Worm (Caenorhabditis elegans) whole organism, L4 larva: ENCODE measurements around the gene isy-1.

Source experiments
- D1046.2 ChIP-seq: fragments of 200-800 bp; sonication (Bioruptor generic); IDR thresholded peaks from 2 replicates; pipeline ENCODE4 v1.3.6; 2022; ENCODE audit warnings: missing genetic modification characterization, missing compliant biosample characterization
- F26F4.8 ChIP-seq: fragments of 200-800 bp; sonication (Bioruptor generic); conservative IDR thresholded peaks from 2 replicates; pipeline ENCODE4 v1.3.6; 2022; ENCODE audit warnings: missing genetic modification characterization, missing compliant biosample characterization
- F37D6.2 ChIP-seq: sonication (generic microtip); optimal IDR thresholded peaks from 2 replicates; lab custom pipeline; 2016; ENCODE audit warnings: mild to moderate bottlenecking, missing genetic modification characterization, missing compliant biosample characterization
- F49E8.2 ChIP-seq: sonication (generic microtip); optimal IDR thresholded peaks from 2 replicates; lab custom pipeline; 2016; ENCODE audit warnings: missing compliant biosample characterization, mild to moderate bottlenecking, missing genetic modification characterization, borderline replicate concordance
- T20F7.1 ChIP-seq: fragments of 200-800 bp; sonication (Bioruptor generic); optimal IDR thresholded peaks from 2 replicates; lab custom pipeline; 2018; ENCODE audit warnings: mild to moderate bottlenecking, missing genetic modification characterization, missing compliant biosample characterization
- T26A8.4 ChIP-seq: fragments of 200-800 bp; sonication (Bioruptor generic); IDR thresholded peaks from 2 replicates; pipeline ENCODE4 v1.3.6; 2022; ENCODE audit warnings: missing genetic modification characterization, missing compliant biosample characterization
- Y48G9A.11 ChIP-seq: fragments of 200-800 bp; sonication (Bioruptor generic); IDR thresholded peaks from 2 replicates; pipeline ENCODE4 v1.3.6; 2022; ENCODE audit warnings: missing genetic modification reagents, missing genetic modification characterization, missing compliant biosample characterization
- Y75B8A.6 ChIP-seq: fragments of 200-800 bp; sonication (Bioruptor generic); IDR thresholded peaks from 2 replicates; pipeline ENCODE4 v1.3.6; 2022; ENCODE audit warnings: missing genetic modification reagents, missing genetic modification characterization, missing compliant biosample characterization
- ZK337.2 ChIP-seq: fragments of 200-800 bp; sonication (Bioruptor generic); IDR thresholded peaks from 2 replicates; pipeline ENCODE4 v1.3.6; 2022; ENCODE audit warnings: missing genetic modification reagents, missing genetic modification characterization, missing compliant biosample characterization
- ZK546.5 ChIP-seq, 2 experiments: sonication (generic microtip); optimal IDR thresholded peaks; 2 replicates each; lab custom pipeline; 2017; ENCODE audit warnings: missing biosample characterization in 2 of 2, missing genetic modification characterization in 2 of 2
- ceh-20 ChIP-seq: fragments of 200-800 bp; sonication (Bioruptor generic); IDR thresholded peaks from 2 replicates; pipeline ENCODE4 v1.3.6; 2022; ENCODE audit warnings: missing genetic modification reagents, missing genetic modification characterization, missing compliant biosample characterization
- ceh-44 ChIP-seq: fragments of 200-800 bp; sonication (Bioruptor generic); IDR thresholded peaks from 2 replicates; pipeline ENCODE4 v1.3.6; 2022; ENCODE audit warnings: missing genetic modification reagents, missing genetic modification characterization, missing compliant biosample characterization
- ces-1 ChIP-seq: fragments of 150-350 bp; sonication (generic microtip); optimal IDR thresholded peaks from 4 replicates; lab custom pipeline; 2014; ENCODE audit warnings: missing biosample characterization, missing genetic modification reagents, missing genetic modification characterization
- daf-12 ChIP-seq: fragments of 150-350 bp; optimal IDR thresholded peaks from 2 replicates; lab custom pipeline; 2014; ENCODE audit warnings: missing biosample characterization, missing genetic modification reagents, missing genetic modification characterization
- daf-16 ChIP-seq, 3 experiments: sonication (generic microtip); optimal IDR thresholded peaks; 2 replicates each; lab custom pipeline; 2016 to 2017; ENCODE audit warnings: missing genetic modification characterization in 3 of 3, missing genetic modification reagents in 3 of 3, mild to moderate bottlenecking in 2 of 3, missing compliant biosample characterization in 2 of 3, missing biosample characterization in 1 of 3, moderate library complexity in 1 of 3
- dmd-6 ChIP-seq: fragments of 200-800 bp; sonication (Bioruptor generic); IDR thresholded peaks from 2 replicates; pipeline ENCODE4 v1.3.6; 2022; ENCODE audit warnings: missing genetic modification reagents, missing genetic modification characterization, missing compliant biosample characterization
- duxl-1 ChIP-seq: sonication (generic microtip); optimal IDR thresholded peaks from 2 replicates; lab custom pipeline; 2016; ENCODE audit warnings: mild to moderate bottlenecking, missing genetic modification characterization, moderate library complexity, missing compliant biosample characterization; ENCODE audit not compliant: poor library complexity
- egl-43 ChIP-seq: fragments of 200-800 bp; sonication (Bioruptor generic); IDR thresholded peaks from 2 replicates; pipeline ENCODE4 v1.3.6; 2022; ENCODE audit warnings: missing genetic modification reagents, missing genetic modification characterization, missing compliant biosample characterization
- fos-1 ChIP-seq: fragments of 150-350 bp; optimal IDR thresholded peaks from 2 replicates; lab custom pipeline; 2014; ENCODE audit warnings: missing biosample characterization, missing genetic modification characterization
- gei-8 ChIP-seq: fragments of 200-800 bp; sonication (Bioruptor generic); optimal IDR thresholded peaks from 2 replicates; lab custom pipeline; 2018; ENCODE audit warnings: mild to moderate bottlenecking, missing genetic modification characterization, missing compliant biosample characterization
- hif-1 ChIP-seq, 2 experiments: sonication (generic microtip); optimal IDR thresholded peaks; 2 replicates each; lab custom pipeline; 2016 to 2017; ENCODE audit warnings: missing compliant biosample characterization in 2 of 2, missing genetic modification characterization in 2 of 2, missing genetic modification reagents in 2 of 2, missing genotype in 2 of 2, mild to moderate bottlenecking in 1 of 2
- hlh-11 ChIP-seq: fragments of 200-800 bp; sonication (Bioruptor generic); optimal IDR thresholded peaks from 2 replicates; lab custom pipeline; 2018; ENCODE audit warnings: mild to moderate bottlenecking, missing genetic modification characterization, missing compliant biosample characterization
- hlh-30 ChIP-seq: sonication (generic microtip); optimal IDR thresholded peaks from 2 replicates; lab custom pipeline; 2017; ENCODE audit warnings: antibody characterized with exemption, mild to moderate bottlenecking, missing genetic modification characterization, missing compliant biosample characterization; ENCODE audit not compliant: insufficient read depth
- jun-1 ChIP-seq: fragments of 150-350 bp; optimal IDR thresholded peaks from 2 replicates; lab custom pipeline; 2014; ENCODE audit warnings: missing biosample characterization, missing genetic modification reagents, missing genetic modification characterization
- lin-38 ChIP-seq: fragments of 200-800 bp; sonication (Bioruptor generic); IDR thresholded peaks from 2 replicates; pipeline ENCODE4 v1.3.6; 2022; ENCODE audit warnings: missing genetic modification reagents, missing genetic modification characterization, missing compliant biosample characterization
- lin-39 ChIP-seq: fragments of 150-350 bp; optimal IDR thresholded peaks from 2 replicates; lab custom pipeline; 2014; ENCODE audit warnings: missing biosample characterization, missing genetic modification reagents, missing genetic modification characterization
- lsy-2 ChIP-seq, 2 experiments: fragments of 150-350 bp in 1 of 2; sonication (generic microtip) in 1 of 2; optimal IDR thresholded peaks; 2 replicates each; lab custom pipeline; 2014 to 2017; ENCODE audit warnings: missing biosample characterization in 2 of 2, missing genetic modification characterization in 2 of 2
- madf-5 ChIP-seq, 2 experiments: fragments of 200-800 bp; sonication (Bioruptor generic); IDR thresholded peaks; 2 replicates each; pipeline ENCODE4 v1.3.6; 2022; ENCODE audit warnings: missing compliant biosample characterization in 2 of 2, missing genetic modification characterization in 2 of 2
- madf-9 ChIP-seq: fragments of 200-800 bp; sonication (Bioruptor generic); conservative IDR thresholded peaks from 2 replicates; pipeline ENCODE4 v1.3.6; 2022; ENCODE audit warnings: missing genetic modification reagents, missing genetic modification characterization, missing compliant biosample characterization
- mdl-1 ChIP-seq, 2 experiments: fragments of 150-350 bp in 1 of 2; sonication (generic microtip) in 1 of 2; optimal IDR thresholded peaks; 2 replicates each; lab custom pipeline; 2014 to 2017; ENCODE audit warnings: missing biosample characterization in 2 of 2, missing genetic modification characterization in 2 of 2
- nhr-237 ChIP-seq: sonication (generic microtip); optimal IDR thresholded peaks from 2 replicates; lab custom pipeline; 2017; ENCODE audit warnings: missing biosample characterization, missing genetic modification characterization
- nhr-28 ChIP-seq: fragments of 150-350 bp; optimal IDR thresholded peaks from 2 replicates; lab custom pipeline; 2014; ENCODE audit warnings: missing biosample characterization, missing genetic modification characterization
- nhr-41 ChIP-seq: fragments of 200-800 bp; sonication (Bioruptor generic); IDR thresholded peaks from 2 replicates; pipeline ENCODE4 v1.3.6; 2022; ENCODE audit warnings: missing genetic modification reagents, missing genetic modification characterization, missing compliant biosample characterization
- nhr-76 ChIP-seq: fragments of 150-350 bp; optimal IDR thresholded peaks from 2 replicates; lab custom pipeline; 2014; ENCODE audit warnings: missing biosample characterization, missing genetic modification characterization
- php-3 ChIP-seq: fragments of 200-800 bp; sonication (Bioruptor generic); IDR thresholded peaks from 2 replicates; pipeline ENCODE4 v1.3.6; 2022; ENCODE audit warnings: missing genetic modification reagents, missing genetic modification characterization, missing compliant biosample characterization
- saeg-2 ChIP-seq: fragments of 200-800 bp; sonication (Bioruptor generic); IDR thresholded peaks from 2 replicates; pipeline ENCODE4 v1.3.6; 2022; ENCODE audit warnings: missing genetic modification reagents, missing genetic modification characterization, missing compliant biosample characterization
- snpc-1.2 ChIP-seq: fragments of 200-800 bp; sonication (Bioruptor generic); IDR thresholded peaks from 2 replicates; pipeline ENCODE4 v1.3.6; 2022; ENCODE audit warnings: missing genetic modification reagents, missing genetic modification characterization, missing compliant biosample characterization
- snpc-4 ChIP-seq: fragments of 150-350 bp; optimal IDR thresholded peaks from 2 replicates; lab custom pipeline; 2014; ENCODE audit warnings: missing biosample characterization, missing genetic modification characterization
- spr-1 ChIP-seq: sonication (generic microtip); optimal IDR thresholded peaks from 2 replicates; lab custom pipeline; 2016; ENCODE audit warnings: mild to moderate bottlenecking, missing genetic modification characterization, missing compliant biosample characterization
- tag-97 ChIP-seq: fragments of 200-800 bp; sonication (Bioruptor generic); IDR thresholded peaks from 2 replicates; pipeline ENCODE4 v1.3.6; 2022; ENCODE audit warnings: missing genetic modification characterization, missing compliant biosample characterization
- tra-1 ChIP-seq: fragments of 200-800 bp; sonication (Bioruptor generic); IDR thresholded peaks from 2 replicates; pipeline ENCODE4 v1.3.6; 2022; ENCODE audit warnings: missing genetic modification reagents, missing genetic modification characterization, missing compliant biosample characterization
- unc-130 ChIP-seq: sonication (generic microtip); optimal IDR thresholded peaks from 2 replicates; lab custom pipeline; 2016; ENCODE audit warnings: missing genetic modification reagents, missing genetic modification characterization, missing compliant biosample characterization
- unc-62 ChIP-seq, 3 experiments: fragments of 150-350 bp in 1 of 3; sonication (generic microtip); optimal IDR thresholded peaks in 2 of 3; peaks in 1 of 3; 1 replicate in 1 of 3; 2 replicates in 2 of 3; lab custom pipeline; 2014 to 2017; ENCODE audit warnings: missing biosample characterization in 3 of 3, missing genetic modification characterization in 3 of 3, missing genetic modification reagents in 3 of 3, missing genotype in 1 of 3
- vab-7 ChIP-seq: fragments of 200-800 bp; sonication (Bioruptor generic); IDR thresholded peaks from 2 replicates; pipeline ENCODE4 v1.3.6; 2022; ENCODE audit warnings: missing genetic modification reagents, missing genetic modification characterization, missing compliant biosample characterization
- zfp-2 ChIP-seq: sonication (generic microtip); optimal IDR thresholded peaks from 2 replicates; lab custom pipeline; 2016; ENCODE audit warnings: mild to moderate bottlenecking, missing genetic modification characterization, missing compliant biosample characterization
- zip-2 ChIP-seq: fragments of 150-350 bp; optimal IDR thresholded peaks from 2 replicates; lab custom pipeline; 2014; ENCODE audit warnings: missing biosample characterization, missing genetic modification characterization
- ztf-11 ChIP-seq: fragments of 150-350 bp; optimal IDR thresholded peaks from 2 replicates; lab custom pipeline; 2014; ENCODE audit warnings: missing biosample characterization, missing genetic modification characterization

isy-1 gene

ce11 chrV:10965501-10965900 lies 35.0 kb downstream of the isy-1 start, which contains the start of the genes ctf-4 and eef-1G (continued):
- TF ChIP-seq snpc-4 (tag; lab: Kevin White, UChicago) = peak; percentile 32
- no peak for TF ChIP-seq ztf-11 (tag; lab: Kevin White, UChicago)
- TF ChIP-seq madf-5 (GFP tag; IDR thresholded peaks at IDR 0.05; lab: Robert Waterston, UW) = no peak
- TF ChIP-seq gei-8 (GFP tag; lab: Kevin White, UChicago) = no peak
- TF ChIP-seq zfp-2 (tag; lab: Kevin White, UChicago) = peak; percentile 84
- TF ChIP-seq saeg-2 (GFP tag; lab: Robert Waterston, UW) = peak; percentile 87
- peak; percentile 84 for TF ChIP-seq jun-1 (tag; lab: Kevin White, UChicago)
- peak; percentile 98 for TF ChIP-seq dmd-6 (GFP tag; lab: Robert Waterston, UW)

ce11 chrV:10961448-10961870 lies 39.0 kb downstream of the isy-1 start:
- TF ChIP-seq hif-1 (tag; optimal IDR thresholded peaks at IDR 0.05; lab: Kevin White, UChicago) (peak in 1 of 2 experiments; percentile 66), F26F4.8 (GFP tag; lab: Robert Waterston, UW) (no peak), fos-1 (tag; lab: Kevin White, UChicago) (no peak), tag-97 (GFP tag; lab: Robert Waterston, UW) (no peak), dmd-6 (GFP tag; lab: Robert Waterston, UW) (peak; percentile 58), ceh-44 (GFP tag; lab: Robert Waterston, UW) (no peak), F49E8.2 (tag; lab: Kevin White, UChicago) (no peak), php-3 (GFP tag; lab: Robert Waterston, UW) (no peak), ZK337.2 (GFP tag; lab: Robert Waterston, UW) (no peak), zip-2 (tag; lab: Kevin White, UChicago) (no peak), nhr-28 (tag; lab: Kevin White, UChicago) (peak; percentile 28), ceh-20 (GFP tag; lab: Robert Waterston, UW) (peak; percentile 56), ces-1 (GFP tag; lab: Kevin White, UChicago) (peak; percentile 68), ZK546.5 (tag; optimal IDR thresholded peaks at IDR 0.05; lab: Kevin White, UChicago) (no peak), egl-43 (GFP tag; lab: Robert Waterston, UW) (0 out of 2 replicates have a peak, but pooled peaks have one; percentile 50), lsy-2 (tag; optimal IDR thresholded peaks at IDR 0.05; lab: Kevin White, UChicago) (peak; percentile 24 to 57), unc-62 (GFP tag; optimal IDR thresholded peaks at IDR 0.05 in 1 of 2; lab: Kevin White, UChicago) (no peak), unc-62 (tag; optimal IDR thresholded peaks at IDR 0.05; lab: Kevin White, UChicago) (no peak), madf-9 (GFP tag; lab: Robert Waterston, UW) (no peak), lin-38 (GFP tag; lab: Robert Waterston, UW) (peak; percentile 60), nhr-41 (0 out of 2 replicates have a peak, but pooled peaks have one; percentile 32), spr-1 (no peak), unc-130 (GFP tag; lab: Kevin White, UChicago) (no peak), tra-1 (GFP tag; lab: Robert Waterston, UW) (no peak; the same call in none of the 2 replicates), lin-39 (tag; lab: Kevin White, UChicago) (no peak), T20F7.1 (GFP tag; lab: Kevin White, UChicago) (peak; percentile 25), vab-7 (GFP tag; lab: Robert Waterston, UW) (no peak), hlh-30 (no peak), nhr-237 (tag; lab: Kevin White, UChicago) (no peak), Y75B8A.6 (GFP tag; lab: Robert Waterston, UW) (no peak), duxl-1 (tag; lab: Kevin White, UChicago) (no peak), gei-8 (GFP tag; lab: Kevin White, UChicago) (no peak), hlh-11 (tag; lab: Kevin White, UChicago) (peak; percentile 84), Y48G9A.11 (no peak), daf-12 (tag; lab: Kevin White, UChicago) (no peak), snpc-1.2 (GFP tag; lab: Robert Waterston, UW) (no peak), daf-16 (GFP tag; optimal IDR thresholded peaks at IDR 0.05; lab: Kevin White, UChicago) (peak in 1 of 2 experiments; percentile 87), daf-16 (tag; optimal IDR thresholded peaks at IDR 0.05; lab: Kevin White, UChicago) (peak; percentile 53), D1046.2 (GFP tag; lab: Robert Waterston, UW) (0 out of 2 replicates have a peak, but pooled peaks have one; percentile 10), nhr-76 (tag; lab: Kevin White, UChicago) (no peak), mdl-1 (tag; optimal IDR thresholded peaks at IDR 0.05; lab: Kevin White, UChicago) (peak in 1 of 2 experiments; percentile 2), T26A8.4 (no peak), F37D6.2 (tag; lab: Kevin White, UChicago) (peak; percentile 60), snpc-4 (tag; lab: Kevin White, UChicago) (no peak)
